3 worm cellular contexts compared by ENCODE assay signal in genomic region chrII:12756180-12756579, ce11.
TF ChIP-seq lines count a peak whose summit lies in the region.

Y46G5A.7 (minus strand) TSS chrII:12756332.
Y46G5A.8 (plus strand) TSS chrII:12756338.

TF ChIP-seq in whole organism, early embryonic, 17 proteins besides CTCF, POLR2A, EP300 and RAD21:
- TF ChIP-seq F13C5.2 (tag; optimal IDR thresholded peaks at IDR 0.05; lab: Kevin White, UChicago) = no peak
- peak; percentile 94 for TF ChIP-seq ets-7 (tag; optimal IDR thresholded peaks at IDR 0.05; lab: Kevin White, UChicago)
- TF ChIP-seq ama-1 (optimal IDR thresholded peaks at IDR 0.05; lab: Kevin White, UChicago) = no peak

TF ChIP-seq in whole organism, midembryonic, 9 proteins besides CTCF, POLR2A, EP300 and RAD21:
- TF ChIP-seq T22C8.4 (GFP tag; IDR thresholded peaks at IDR 0.05; lab: Robert Waterston, UW) (peak; percentile 58; the same call in 1 of the 2 replicates), klf-2 (GFP tag; conservative IDR thresholded peaks at IDR 0.05; lab: Robert Waterston, UW) (no peak)

TF ChIP-seq in whole organism, mixed stage, embryonic, 35 proteins besides CTCF, POLR2A, EP300 and RAD21:
- TF ChIP-seq ceh-39 (tag; optimal IDR thresholded peaks at IDR 0.05; lab: Kevin White, UChicago) (peak; percentile 33), ceh-83 (GFP tag; optimal IDR thresholded peaks at IDR 0.05; lab: Kevin White, UChicago) (no peak)
